Fruit fly (Drosophila melanogaster): ENCODE results near the gene Elp4.

DNA sequence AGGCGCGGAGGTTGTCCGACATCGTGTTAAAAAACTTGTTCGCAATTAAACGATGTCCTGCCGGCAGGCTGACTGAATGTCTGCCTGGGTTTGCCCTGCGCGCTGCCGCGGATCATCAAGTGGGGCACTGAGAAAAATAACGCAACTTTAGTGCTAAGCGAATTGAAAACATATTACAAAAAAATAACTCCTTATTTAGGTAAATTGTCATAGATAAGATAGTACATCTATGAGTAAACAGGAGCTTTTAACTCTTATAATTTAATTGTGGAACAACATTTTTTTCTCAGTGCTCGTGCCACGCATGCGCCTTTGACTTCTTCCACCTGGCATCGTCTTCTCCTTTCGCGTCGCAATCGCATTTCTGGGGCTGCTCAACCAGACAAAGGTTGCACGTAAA is 44.0 kb upstream of the Elp4 start:
- no peak for TF ChIP-seq Sin3A (optimal IDR thresholded peaks at IDR 0.05)
- TF ChIP-seq insv (optimal IDR thresholded peaks at IDR 0.05) = no peak
- TF ChIP-seq h (optimal IDR thresholded peaks at IDR 0.05) = no peak
- no peak for TF ChIP-seq Myc (optimal IDR thresholded peaks at IDR 0.05)
- TF ChIP-seq ttk (optimal IDR thresholded peaks at IDR 0.05) = no peak
- TF ChIP-seq psq (optimal IDR thresholded peaks at IDR 0.05) = no peak

Measured in Kc167 (cell line).